Worm (Caenorhabditis elegans) whole organism, L3 larva: ENCODE results near the gene F25D1.5.

ENCODE experiments used
- R02D3.7 ChIP-seq: fragments of 150-350 bp; optimal IDR thresholded peaks from 2 replicates; lab custom pipeline; 2014; ENCODE audit warnings: missing biosample characterization, missing genetic modification characterization
- ZK546.5 ChIP-seq: sonication (generic microtip); optimal IDR thresholded peaks from 2 replicates; lab custom pipeline; 2017; ENCODE audit warnings: missing biosample characterization, missing genetic modification characterization
- ama-1 ChIP-seq: fragments of 150-350 bp; optimal IDR thresholded peaks from 2 replicates; lab custom pipeline; 2018
- ceh-28 ChIP-seq: fragments of 150-350 bp; optimal IDR thresholded peaks from 2 replicates; lab custom pipeline; 2014; ENCODE audit warnings: missing biosample characterization, missing genetic modification reagents, missing genetic modification characterization
- ceh-82 ChIP-seq: fragments of 150-350 bp; optimal IDR thresholded peaks from 2 replicates; lab custom pipeline; 2014; ENCODE audit warnings: missing biosample characterization, missing genetic modification characterization
- daf-12 ChIP-seq: fragments of 150-350 bp; optimal IDR thresholded peaks from 2 replicates; lab custom pipeline; 2014; ENCODE audit warnings: missing biosample characterization, missing genetic modification reagents, missing genetic modification characterization
- egl-27 ChIP-seq: sonication (generic microtip); optimal IDR thresholded peaks from 4 replicates; lab custom pipeline; 2017; ENCODE audit warnings: missing biosample characterization, missing genetic modification reagents, missing genetic modification characterization
- egl-5 ChIP-seq: fragments of 150-350 bp; optimal IDR thresholded peaks from 2 replicates; lab custom pipeline; 2017; ENCODE audit warnings: missing biosample characterization, missing genetic modification reagents, missing genetic modification characterization, inconsistent platforms
- elt-1 ChIP-seq: fragments of 150-350 bp; optimal IDR thresholded peaks from 2 replicates; lab custom pipeline; 2014; ENCODE audit warnings: missing biosample characterization, missing genetic modification characterization
- elt-2 ChIP-seq: sonication (generic microtip); optimal IDR thresholded peaks from 2 replicates; lab custom pipeline; 2016; ENCODE audit warnings: missing genetic modification reagents, mild to moderate bottlenecking, missing genetic modification characterization, missing compliant biosample characterization
- elt-3 ChIP-seq, 3 experiments: fragments of 150-350 bp in 1 of 3; sonication (generic microtip) in 2 of 3; optimal IDR thresholded peaks; 2 replicates in 2 of 3; 4 replicates in 1 of 3; lab custom pipeline; 2014 to 2017; ENCODE audit warnings: missing biosample characterization in 3 of 3, missing genetic modification characterization in 3 of 3
- fkh-10 ChIP-seq: sonication (generic microtip); optimal IDR thresholded peaks from 2 replicates; lab custom pipeline; 2017; ENCODE audit warnings: missing biosample characterization, missing genetic modification reagents, missing genetic modification characterization
- fkh-2 ChIP-seq: fragments of 150-350 bp; optimal IDR thresholded peaks from 2 replicates; lab custom pipeline; 2014; ENCODE audit warnings: missing biosample characterization, missing genetic modification reagents, missing genetic modification characterization
- fos-1 ChIP-seq: fragments of 150-350 bp; optimal IDR thresholded peaks from 2 replicates; lab custom pipeline; 2014; ENCODE audit warnings: missing biosample characterization, missing genetic modification characterization
- hmg-11 ChIP-seq: sonication (generic microtip); optimal IDR thresholded peaks from 2 replicates; lab custom pipeline; 2016; ENCODE audit warnings: missing genetic modification characterization, missing compliant biosample characterization
- lin-15B ChIP-seq: fragments of 150-350 bp; optimal IDR thresholded peaks from 2 replicates; lab custom pipeline; 2014; ENCODE audit warnings: missing biosample characterization, missing genetic modification characterization
- lin-39 ChIP-seq: fragments of 150-350 bp; optimal IDR thresholded peaks from 2 replicates; lab custom pipeline; 2018; ENCODE audit warnings: missing biosample characterization, missing genetic modification reagents, missing genetic modification characterization
- lsy-12 ChIP-seq: sonication (generic microtip); optimal IDR thresholded peaks from 2 replicates; lab custom pipeline; 2016; ENCODE audit warnings: mild to moderate bottlenecking, missing genetic modification characterization, missing compliant biosample characterization
- mml-1 ChIP-seq: fragments of 150-350 bp; sonication (generic microtip); optimal IDR thresholded peaks from 3 replicates; lab custom pipeline; 2014; ENCODE audit warnings: missing biosample characterization, missing genetic modification characterization
- nfya-1 ChIP-seq: sonication (generic microtip); optimal IDR thresholded peaks from 2 replicates; lab custom pipeline; 2017; ENCODE audit warnings: missing genetic modification characterization, mild to moderate bottlenecking, missing compliant biosample characterization, antibody characterized with exemption, moderate library complexity; ENCODE audit not compliant: insufficient read depth
- nhr-11 ChIP-seq: fragments of 150-350 bp; optimal IDR thresholded peaks from 2 replicates; lab custom pipeline; 2014; ENCODE audit warnings: missing biosample characterization, missing genetic modification characterization
- nhr-12 ChIP-seq: fragments of 150-350 bp; optimal IDR thresholded peaks from 2 replicates; lab custom pipeline; 2014; ENCODE audit warnings: missing biosample characterization, missing genetic modification characterization
- nhr-23 ChIP-seq: fragments of 150-350 bp; optimal IDR thresholded peaks from 2 replicates; lab custom pipeline; 2014; ENCODE audit warnings: missing biosample characterization, missing genetic modification reagents, missing genetic modification characterization
- nhr-237 ChIP-seq: fragments of 150-350 bp; optimal IDR thresholded peaks from 2 replicates; lab custom pipeline; 2014; ENCODE audit warnings: missing biosample characterization, missing genetic modification characterization
- nhr-25 ChIP-seq: sonication (generic microtip); optimal IDR thresholded peaks from 2 replicates; lab custom pipeline; 2017; ENCODE audit warnings: missing biosample characterization, missing genetic modification characterization
- nhr-28 ChIP-seq: fragments of 150-350 bp; optimal IDR thresholded peaks from 2 replicates; lab custom pipeline; 2014; ENCODE audit warnings: missing biosample characterization, missing genetic modification characterization
- nhr-43 ChIP-seq: sonication (generic microtip); optimal IDR thresholded peaks from 2 replicates; lab custom pipeline; 2016; ENCODE audit warnings: mild to moderate bottlenecking, missing genetic modification characterization, missing compliant biosample characterization; ENCODE audit not compliant: poor library complexity, severe bottlenecking
- nhr-67 ChIP-seq: fragments of 150-350 bp; optimal IDR thresholded peaks from 2 replicates; lab custom pipeline; 2014; ENCODE audit warnings: missing biosample characterization, missing genetic modification characterization
- nhr-77 ChIP-seq: fragments of 150-350 bp; optimal IDR thresholded peaks from 2 replicates; lab custom pipeline; 2014; ENCODE audit warnings: missing biosample characterization, missing genetic modification characterization
- pha-4 ChIP-seq: fragments of 150-350 bp; optimal IDR thresholded peaks from 2 replicates; lab custom pipeline; 2014; ENCODE audit warnings: missing biosample characterization, missing genetic modification reagents, missing genetic modification characterization
- pqm-1 ChIP-seq: fragments of 150-350 bp; optimal IDR thresholded peaks from 2 replicates; lab custom pipeline; 2017; ENCODE audit warnings: missing biosample characterization, missing genetic modification characterization, inconsistent platforms
- skn-1 ChIP-seq: fragments of 150-350 bp; optimal IDR thresholded peaks from 2 replicates; lab custom pipeline; 2014; ENCODE audit warnings: missing biosample characterization, missing genetic modification characterization
- snpc-4 ChIP-seq: fragments of 150-350 bp; optimal IDR thresholded peaks from 2 replicates; lab custom pipeline; 2014; ENCODE audit warnings: missing biosample characterization, missing genetic modification characterization
- unc-39 ChIP-seq: sonication (generic microtip); optimal IDR thresholded peaks from 4 replicates; lab custom pipeline; 2017; ENCODE audit warnings: missing biosample characterization, missing genetic modification characterization
- unc-62 ChIP-seq: fragments of 150-350 bp; sonication (generic microtip); optimal IDR thresholded peaks from 4 replicates; lab custom pipeline; 2014; ENCODE audit warnings: missing biosample characterization, missing genetic modification reagents, missing genetic modification characterization
- zag-1 ChIP-seq: fragments of 150-350 bp; optimal IDR thresholded peaks from 2 replicates; lab custom pipeline; 2014; ENCODE audit warnings: missing biosample characterization, missing genetic modification characterization
- ztf-4 ChIP-seq: fragments of 150-350 bp; optimal IDR thresholded peaks from 2 replicates; lab custom pipeline; 2014; ENCODE audit warnings: missing biosample characterization, missing genetic modification characterization

Gene F25D1.5

DNA sequence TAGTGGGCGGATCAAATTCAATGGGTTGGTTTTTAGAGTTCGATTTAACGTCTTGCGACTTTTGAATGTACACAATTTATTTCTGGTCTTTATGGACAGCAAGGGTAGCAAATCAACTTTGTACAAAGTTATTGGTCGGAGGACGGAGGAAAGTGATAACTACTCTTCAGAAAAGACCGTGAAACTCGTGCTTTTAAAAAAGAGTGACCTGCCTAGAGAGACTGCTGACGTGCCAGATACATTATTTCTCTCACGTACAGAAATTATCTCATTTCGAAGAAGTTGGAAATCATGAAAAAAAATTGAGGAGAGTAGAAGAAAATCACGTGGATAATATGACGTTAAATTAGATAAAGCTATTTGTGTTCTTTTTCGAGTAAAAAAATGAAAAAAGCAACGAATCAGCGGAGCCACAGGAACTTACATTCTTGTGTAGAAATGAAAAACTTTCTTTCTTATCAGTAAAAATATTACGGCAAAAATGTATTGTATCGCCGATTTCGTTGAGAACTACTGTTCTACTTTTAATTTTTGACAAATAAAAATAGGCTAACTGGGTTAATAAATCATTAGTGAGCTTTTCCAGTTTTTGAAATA, 10.4 kb downstream of the F25D1.5 start, which contains the start of gene ppm-1.A:
ppm-1.A (minus strand) TSS at position 294 of the 597 bp plus-strand sequence.
- TF ChIP-seq pqm-1 (tag; lab: Kevin White, UChicago) (peak; percentile 35), pha-4 (peak; percentile 23), elt-1 (tag; lab: Kevin White, UChicago) (no peak), fkh-10 (GFP tag; lab: Kevin White, UChicago) (no peak), nhr-25 (no peak), mml-1 (tag; lab: Kevin White, UChicago) (peak; percentile 46), ceh-28 (no peak), nhr-23 (tag; lab: Kevin White, UChicago) (peak; percentile 20), fos-1 (tag; lab: Kevin White, UChicago) (no peak), elt-2 (tag; lab: Kevin White, UChicago) (peak; percentile 37)

DNA sequence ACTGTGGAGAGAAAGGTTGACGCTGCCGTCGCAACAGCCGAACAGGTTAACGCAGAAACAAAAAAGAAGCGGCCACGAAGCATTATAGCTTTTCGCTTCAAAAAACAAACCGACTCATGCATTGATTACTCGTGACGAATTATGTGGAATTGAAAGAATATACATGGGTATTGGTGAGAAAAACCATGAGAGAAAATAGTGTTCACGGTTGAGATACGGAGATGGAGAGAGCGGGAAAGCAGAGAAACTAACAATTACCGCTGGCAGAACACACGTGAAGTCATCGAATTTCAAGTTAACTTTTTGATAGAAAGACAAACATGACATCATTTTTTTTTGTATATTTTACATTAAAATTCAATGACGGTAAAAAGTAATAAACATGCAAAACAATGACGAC, 11.3 kb downstream of the F25D1.5 start:
- TF ChIP-seq lsy-12: no peak
- TF ChIP-seq ama-1 (lab: Kevin White, UChicago): peak; percentile 3
- TF ChIP-seq nhr-25: no peak
- peak; percentile 66 for TF ChIP-seq pqm-1 (tag; lab: Kevin White, UChicago)
- peak; percentile 9 for TF ChIP-seq nfya-1 (tag; lab: Kevin White, UChicago)
- TF ChIP-seq elt-2 (tag; lab: Kevin White, UChicago): peak; percentile 35
- TF ChIP-seq pha-4: peak; percentile 49

DNA sequence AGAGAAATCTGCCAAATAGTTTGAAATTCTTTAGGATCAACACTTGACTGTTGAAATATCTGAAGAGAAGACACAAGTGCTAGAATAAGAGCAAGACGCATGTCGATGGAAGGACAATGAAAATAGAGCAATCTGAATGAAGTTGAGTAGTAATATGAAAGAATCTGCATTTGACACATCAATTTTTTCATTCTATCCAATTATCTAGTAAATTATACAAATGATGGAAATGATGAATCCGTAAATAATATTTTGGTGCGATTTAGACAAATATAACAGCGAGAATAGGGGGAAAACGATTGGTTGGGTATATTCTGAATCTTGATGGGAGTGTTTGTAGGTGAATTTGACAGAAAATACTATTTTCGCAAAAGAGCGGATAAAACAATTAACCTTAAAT, 13.9 kb downstream of the F25D1.5 start, which contains the start of gene txt-10:
txt-10 (minus strand) TSS at position 101 of the 400 bp plus-strand sequence.
- TF ChIP-seq nhr-237 (tag; lab: Kevin White, UChicago) (no peak), nhr-25 (no peak), nhr-28 (tag; lab: Kevin White, UChicago) (no peak), ceh-82 (tag; lab: Kevin White, UChicago) (no peak), fos-1 (tag; lab: Kevin White, UChicago) (no peak), pqm-1 (tag; lab: Kevin White, UChicago) (no peak), daf-12 (tag; lab: Kevin White, UChicago) (no peak), unc-62 (GFP tag; lab: Kevin White, UChicago) (no peak), nhr-43 (no peak), nhr-77 (tag; lab: Kevin White, UChicago) (no peak), fkh-10 (GFP tag; lab: Kevin White, UChicago) (no peak), R02D3.7 (no peak), ztf-4 (tag; lab: Kevin White, UChicago) (no peak)

DNA sequence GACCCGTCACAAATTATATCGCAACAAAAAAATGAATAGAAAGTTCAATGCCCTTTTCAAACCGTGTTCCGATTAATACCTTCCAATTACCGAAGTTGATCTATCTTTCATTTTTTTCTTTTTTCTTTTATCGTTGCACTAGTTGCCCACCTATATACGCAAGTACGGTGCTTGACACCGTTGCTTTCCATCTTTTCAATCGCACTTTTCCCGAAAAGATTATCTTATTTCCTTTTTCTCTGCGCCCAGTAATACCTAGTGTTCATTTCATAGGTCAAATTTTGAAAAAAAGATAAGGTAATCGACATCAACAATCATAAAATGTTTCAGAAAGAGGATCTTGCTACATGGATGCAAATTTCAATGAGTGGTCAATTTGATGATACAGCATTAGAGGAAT, 17.0 kb downstream of the F25D1.5 start:
- no peak for TF ChIP-seq daf-12 (tag; lab: Kevin White, UChicago)
- no peak for TF ChIP-seq fkh-10 (GFP tag; lab: Kevin White, UChicago)
- TF ChIP-seq lin-39 (tag; lab: Kevin White, UChicago): no peak
- peak; percentile 76 for TF ChIP-seq nhr-23 (tag; lab: Kevin White, UChicago)
- no peak for TF ChIP-seq nhr-11 (tag; lab: Kevin White, UChicago)
- TF ChIP-seq nhr-237 (tag; lab: Kevin White, UChicago): no peak
- TF ChIP-seq elt-1 (tag; lab: Kevin White, UChicago): peak; percentile 2
- TF ChIP-seq hmg-11: no peak
- TF ChIP-seq ZK546.5: no peak
- TF ChIP-seq pha-4: no peak

DNA sequence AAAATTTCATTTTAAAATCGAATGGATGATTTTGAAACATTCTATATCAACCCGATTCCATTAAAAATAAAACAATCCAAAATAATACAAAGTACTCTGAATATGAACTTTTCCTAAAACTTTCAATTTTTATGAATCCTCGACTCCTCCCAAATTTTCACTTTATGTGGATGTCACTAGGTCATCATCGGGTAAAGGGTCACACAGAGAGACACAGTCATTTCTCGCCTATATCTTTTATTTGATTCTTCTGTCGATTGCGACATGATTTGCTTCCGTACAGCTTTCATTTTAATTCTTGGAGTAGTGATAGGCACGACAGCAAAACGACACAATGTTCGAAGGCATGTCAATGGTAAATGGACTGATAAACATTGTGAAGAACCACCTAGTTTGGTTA, 18.1 kb downstream of the F25D1.5 start, which contains the start of gene F25D1.3:
F25D1.3 (plus strand) TSS at position 225 of the 400 bp plus-strand sequence.
- TF ChIP-seq fkh-2 (tag; lab: Kevin White, UChicago): no peak
- TF ChIP-seq nhr-23 (tag; lab: Kevin White, UChicago): peak; percentile 15

DNA sequence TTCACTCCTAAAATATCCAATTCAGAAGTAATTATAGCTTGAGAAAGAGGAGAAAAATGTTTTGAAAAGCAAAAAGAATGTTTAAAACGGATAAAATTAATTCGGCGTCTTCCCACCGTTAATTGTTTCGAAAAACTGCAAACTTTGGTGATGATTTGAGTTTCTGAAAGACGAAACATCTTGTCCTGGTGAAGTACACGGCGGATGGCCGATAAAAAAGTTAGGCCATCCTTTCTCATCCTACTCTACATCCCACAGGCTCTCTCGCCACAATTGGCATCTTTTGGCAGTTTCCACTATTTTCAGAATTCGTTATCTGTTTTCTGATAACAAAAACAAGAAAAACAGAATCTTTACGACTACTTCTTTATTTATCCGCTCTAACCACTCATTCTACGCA, 20.7 kb downstream of the F25D1.5 start, which contains the start of the genes C35A5.8 and hda-11:
C35A5.8 (minus strand) TSS at position 7 of the 400 bp plus-strand sequence.
hda-11 (plus strand) TSS at position 283 of the 400 bp plus-strand sequence.
- TF ChIP-seq pqm-1 (tag; lab: Kevin White, UChicago): peak; percentile 4
- peak; percentile 58 for TF ChIP-seq nfya-1 (tag; lab: Kevin White, UChicago)
- TF ChIP-seq zag-1 (tag; lab: Kevin White, UChicago): no peak
- no peak for TF ChIP-seq nhr-11 (tag; lab: Kevin White, UChicago)
- TF ChIP-seq nhr-23 (tag; lab: Kevin White, UChicago): peak; percentile 63
- TF ChIP-seq elt-2 (tag; lab: Kevin White, UChicago): peak; percentile 45
- peak; percentile 48 for TF ChIP-seq skn-1 (tag; lab: Kevin White, UChicago)
- TF ChIP-seq egl-27 (tag; lab: Kevin White, UChicago): no peak
- TF ChIP-seq nhr-25: peak; percentile 52
- no peak for TF ChIP-seq elt-3 (tag; optimal IDR thresholded peaks at IDR 0.05; lab: Kevin White, UChicago)
- no peak for TF ChIP-seq nhr-77 (tag; lab: Kevin White, UChicago)
- peak; percentile 19 for TF ChIP-seq lsy-12
- peak; percentile 63 for TF ChIP-seq lin-15B (tag; lab: Kevin White, UChicago)
- no peak for TF ChIP-seq unc-39 (tag; lab: Kevin White, UChicago)
- peak; percentile 34 for TF ChIP-seq hmg-11
- no peak for TF ChIP-seq nhr-67
- peak; percentile 35 for TF ChIP-seq snpc-4 (tag; lab: Kevin White, UChicago)
- TF ChIP-seq egl-5 (tag; lab: Kevin White, UChicago): no peak
- peak; percentile 93 for TF ChIP-seq nhr-43
- no peak for TF ChIP-seq nhr-12 (tag; lab: Kevin White, UChicago)
